Worm (Caenorhabditis elegans): ENCODE measurements around the gene T05H4.4.

ce11 chrV:6448356-6448755, 9.7 kb downstream of the T05H4.4 start, which contains the start of gene fbxa-196:
- no peak for TF ChIP-seq ama-1 (optimal IDR thresholded peaks at IDR 0.05)
- no peak for TF ChIP-seq tbx-11 (GFP tag; IDR thresholded peaks at IDR 0.05)

Data from whole organism, early embryonic.